Fruit fly (Drosophila melanogaster): ENCODE data around the gene CG10979.
A peak's percentile ranks its signal among the peaks of the same experiment; 100 is the strongest.

CG10979 gene

dm6 chr3R:5789025-5789953 lies 5.2 kb upstream of the CG10979 start, which contains the start of the genes Hat1 and Rpn5 (continued):
- TF ChIP-seq Xbp1 (GFP tag; optimal IDR thresholded peaks at IDR 0.05) = peak; percentile 90
- TF ChIP-seq CG15696 (tag; optimal IDR thresholded peaks at IDR 0.05) = peak; percentile 62
- no peak for TF ChIP-seq z (GFP tag; IDR thresholded peaks at IDR 0.05)
- no peak for TF ChIP-seq so (GFP tag; IDR thresholded peaks at IDR 0.05)
- TF ChIP-seq slbo (GFP tag; IDR thresholded peaks at IDR 0.05) = peak; percentile 78
- peak; percentile 82 for TF ChIP-seq dm (GFP tag; optimal IDR thresholded peaks at IDR 0.05)
- peak; percentile 83 for TF ChIP-seq Bdp1 (GFP tag; optimal IDR thresholded peaks at IDR 0.05)
- no peak for TF ChIP-seq cad (GFP tag; optimal IDR thresholded peaks at IDR 0.05)
- no peak for TF ChIP-seq zf30C (GFP tag; optimal IDR thresholded peaks at IDR 0.05)
- peak; percentile 56 for TF ChIP-seq CG1529 (GFP tag; optimal IDR thresholded peaks at IDR 0.05)
- TF ChIP-seq ab (GFP tag; optimal IDR thresholded peaks at IDR 0.05) = peak; percentile 82
- TF ChIP-seq CG34422 (GFP tag; IDR thresholded peaks at IDR 0.05) = peak; percentile 36; the same call in 2 of the 3 replicates
- TF ChIP-seq Deaf1 (tag; optimal IDR thresholded peaks at IDR 0.05) = peak; percentile 37
- TF ChIP-seq fd96Cb (tag; optimal IDR thresholded peaks at IDR 0.05) = peak; percentile 67
- TF ChIP-seq Nf-YA (GFP tag; IDR thresholded peaks at IDR 0.05) = no peak
- no peak for TF ChIP-seq kni (GFP tag; optimal IDR thresholded peaks at IDR 0.05)
- TF ChIP-seq CG11723 (GFP tag; optimal IDR thresholded peaks at IDR 0.05) = peak; percentile 57
- TF ChIP-seq ems (GFP tag; optimal IDR thresholded peaks at IDR 0.05) = peak; percentile 90
- TF ChIP-seq fd64A (GFP tag; optimal IDR thresholded peaks at IDR 0.05) = no peak
- TF ChIP-seq Bgb (GFP tag; IDR thresholded peaks at IDR 0.05; ENCODE audit: partially characterized antibody) = peak; percentile 62
- peak; percentile 56; the same call in 2 of the 3 replicates for TF ChIP-seq B-H1 (GFP tag; IDR thresholded peaks at IDR 0.05)
- TF ChIP-seq CG14050 (GFP tag; IDR thresholded peaks at IDR 0.05) = no peak; the same call in 2 of the 3 replicates
- peak; percentile 60 for TF ChIP-seq CG8924 (tag; optimal IDR thresholded peaks at IDR 0.05)
- TF ChIP-seq Mrtf (GFP tag; IDR thresholded peaks at IDR 0.05) = no peak
- peak; percentile 87 for TF ChIP-seq CG9727 (GFP tag; optimal IDR thresholded peaks at IDR 0.05)
- peak; percentile 92 for TF ChIP-seq lilli (GFP tag; optimal IDR thresholded peaks at IDR 0.05)
- TF ChIP-seq E2f1 (GFP tag; IDR thresholded peaks at IDR 0.05) = peak; percentile 59
- peak; percentile 50; the same call in 2 of the 3 replicates for TF ChIP-seq CG7357 (GFP tag; IDR thresholded peaks at IDR 0.05)
- TF ChIP-seq Atf6 (GFP tag; IDR thresholded peaks at IDR 0.05) = peak; percentile 54; the same call in 1 of the 2 replicates
- TF ChIP-seq CG6813 (GFP tag; optimal IDR thresholded peaks at IDR 0.05) = no peak
- no peak for TF ChIP-seq usp (GFP tag; optimal IDR thresholded peaks at IDR 0.05)
- peak; percentile 90 for TF ChIP-seq ind (GFP tag; optimal IDR thresholded peaks at IDR 0.05)
- TF ChIP-seq prd (optimal IDR thresholded peaks at IDR 0.05) = no peak
- peak; percentile 79; the same call in 2 of the 3 replicates for TF ChIP-seq prd (GFP tag; IDR thresholded peaks at IDR 0.05)
- peak; percentile 87 for TF ChIP-seq slp2 (GFP tag; optimal IDR thresholded peaks at IDR 0.05)
- TF ChIP-seq run (tag; optimal IDR thresholded peaks at IDR 0.05) = no peak
- TF ChIP-seq cwo (GFP tag; optimal IDR thresholded peaks at IDR 0.05) = peak; percentile 62
- TF ChIP-seq Doc2 (GFP tag; IDR thresholded peaks at IDR 0.05) = no peak
- no peak for TF ChIP-seq Lpt (GFP tag; optimal IDR thresholded peaks at IDR 0.05)
- TF ChIP-seq CG4854 (GFP tag; optimal IDR thresholded peaks at IDR 0.05) = peak; percentile 80
- peak; percentile 98 for TF ChIP-seq sens (GFP tag)
- TF ChIP-seq org-1 (GFP tag; optimal IDR thresholded peaks at IDR 0.05) = peak; percentile 48
- peak; percentile 66 for TF ChIP-seq unpg (GFP tag; optimal IDR thresholded peaks at IDR 0.05)
- peak; percentile 58; the same call in 1 of the 2 replicates for TF ChIP-seq Taf1 (GFP tag; IDR thresholded peaks at IDR 0.05)
- TF ChIP-seq CG4707 (GFP tag; optimal IDR thresholded peaks at IDR 0.05) = no peak
- peak; percentile 70 for TF ChIP-seq sug (tag; optimal IDR thresholded peaks at IDR 0.05)
- peak; percentile 67 for TF ChIP-seq emc (GFP tag; optimal IDR thresholded peaks at IDR 0.05)
- peak; percentile 79 for TF ChIP-seq NC2β (GFP tag; optimal IDR thresholded peaks at IDR 0.05)
- peak; percentile 74 for TF ChIP-seq Neu2 (GFP tag; optimal IDR thresholded peaks at IDR 0.05; ENCODE audit: borderline replicate concordance)
- TF ChIP-seq CG17385 (GFP tag; optimal IDR thresholded peaks at IDR 0.05) = peak; percentile 66
